Fruit fly (Drosophila melanogaster) whole organism, wandering third instar larva: ENCODE data around the gene Pdp.

Source experiments
- CG9705 ChIP-seq: fragments of 200-800 bp; sonication (Bioruptor generic); optimal IDR thresholded peaks from 2 replicates; lab custom pipeline; 2018; ENCODE audit warnings: missing biosample characterization, mild to moderate bottlenecking, missing genetic modification characterization
- GATAd ChIP-seq: sonication (Bioruptor generic); optimal IDR thresholded peaks from 2 replicates; lab custom pipeline; 2016; ENCODE audit warnings: missing biosample characterization, missing genetic modification characterization
- Mio ChIP-seq: sonication (Bioruptor generic); optimal IDR thresholded peaks from 2 replicates; lab custom pipeline; 2016; ENCODE audit warnings: missing biosample characterization, missing genetic modification characterization
- Myc ChIP-seq: fragments of >200 bp; optimal IDR thresholded peaks from 2 replicates; lab custom pipeline; 2017
- N ChIP-seq: fragments of >200 bp; optimal IDR thresholded peaks from 2 replicates; lab custom pipeline; 2018; ENCODE audit warnings: missing biosample characterization, missing external identifiers, missing genetic modification characterization
- OdsH ChIP-seq: fragments of 200-800 bp; sonication (Bioruptor generic); optimal IDR thresholded peaks from 2 replicates; lab custom pipeline; 2016; ENCODE audit warnings: missing biosample characterization, mild to moderate bottlenecking, missing genetic modification characterization
- Sp1 ChIP-seq: fragments of 200-800 bp; sonication (Bioruptor generic); optimal IDR thresholded peaks from 3 replicates; lab custom pipeline; 2019; ENCODE audit warnings: missing biosample characterization, mild to moderate bottlenecking, missing genetic modification characterization, moderate library complexity
- Vsx2 ChIP-seq: fragments of 200-300, 225-300 bp; sonication (Bioruptor generic); optimal IDR thresholded peaks from 2 replicates; lab custom pipeline; 2018; ENCODE audit warnings: missing biosample characterization, missing genetic modification characterization; ENCODE audit not compliant: partially characterized antibody
- brk ChIP-seq: fragments of 200-800 bp; sonication (Bioruptor generic); optimal IDR thresholded peaks from 2 replicates; lab custom pipeline; 2016; ENCODE audit warnings: missing biosample characterization, mild to moderate bottlenecking, missing genetic modification characterization
- sage ChIP-seq: fragments of 200-800 bp; sonication (Bioruptor generic); optimal IDR thresholded peaks from 2 replicates; lab custom pipeline; 2016; ENCODE audit warnings: missing biosample characterization, mild to moderate bottlenecking, missing genetic modification characterization

DNA sequence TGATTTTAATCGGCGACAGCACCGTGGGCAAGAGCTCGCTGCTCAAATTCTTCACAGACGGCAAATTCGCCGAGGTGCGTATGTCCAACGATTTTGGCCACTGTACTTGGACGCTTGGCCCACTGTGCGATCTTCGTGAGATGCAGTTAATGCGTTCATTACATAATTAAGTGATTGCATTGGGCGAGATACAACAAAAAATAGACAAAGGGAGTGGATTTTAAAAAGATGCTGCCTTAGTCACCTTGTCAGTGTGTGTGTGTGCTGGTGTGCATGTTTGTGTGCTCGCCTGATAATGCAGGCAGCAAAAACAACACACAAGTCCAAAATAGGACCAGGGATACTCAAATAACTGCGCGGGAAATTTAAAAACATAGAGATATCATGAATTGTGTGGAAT lies 811 bp upstream of the Pdp start:
- TF ChIP-seq Myc (lab: Kevin White, UChicago): no peak
- no peak for TF ChIP-seq Sp1 (GFP tag; lab: Kevin White, UChicago)
- TF ChIP-seq sage (GFP tag; lab: Kevin White, UChicago): no peak
- no peak for TF ChIP-seq Vsx2 (GFP tag; lab: Kevin White, UChicago)
- TF ChIP-seq brk (GFP tag; lab: Kevin White, UChicago): no peak
- TF ChIP-seq OdsH: no peak
- TF ChIP-seq Mio (GFP tag; lab: Kevin White, UChicago): no peak
- no peak for TF ChIP-seq N (GFP tag; lab: Kevin White, UChicago)
- no peak for TF ChIP-seq CG9705
- no peak for TF ChIP-seq GATAd (GFP tag; lab: Kevin White, UChicago)
